Worm (Caenorhabditis elegans) whole organism, L4/young adult: ENCODE results near the gene srw-76.

ENCODE experiments used
- W03F9.2 ChIP-seq: fragments of 150-350 bp; optimal IDR thresholded peaks from 2 replicates; lab custom pipeline; 2014; ENCODE audit warnings: missing biosample characterization, missing genetic modification characterization
- dao-5 ChIP-seq: sonication (generic microtip); optimal IDR thresholded peaks from 2 replicates; lab custom pipeline; 2016; ENCODE audit warnings: missing genotype, missing genetic modification characterization, moderate library complexity, missing compliant biosample characterization
- him-1 ChIP-seq: sonication (generic microtip); optimal IDR thresholded peaks from 2 replicates; lab custom pipeline; 2016; ENCODE audit warnings: missing genotype, missing genetic modification reagents, missing genetic modification characterization, missing compliant biosample characterization

DNA sequence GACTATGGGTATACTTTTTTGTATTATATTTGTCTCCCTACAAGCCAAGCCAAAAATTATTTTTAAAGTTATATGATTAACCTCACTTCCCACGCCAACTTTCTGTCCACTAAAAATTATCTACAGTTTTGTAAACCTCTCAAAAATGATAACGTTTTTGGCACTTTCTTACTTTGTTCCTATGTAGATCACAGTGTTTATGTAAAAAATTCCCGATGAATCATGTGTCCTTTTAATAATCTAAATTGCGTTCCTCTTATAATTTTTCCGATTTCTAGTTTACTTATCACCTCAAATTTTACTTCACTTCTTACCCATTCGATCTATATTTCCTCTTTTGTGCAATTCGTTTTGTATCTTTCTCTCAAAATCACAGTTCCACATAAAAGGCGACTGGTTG, 33.8 kb downstream of the srw-76 start:
- no peak for TF ChIP-seq him-1 (tag; lab: Kevin White, UChicago)
- no peak for TF ChIP-seq W03F9.2 (tag; lab: Kevin White, UChicago)
- TF ChIP-seq dao-5 (tag; lab: Kevin White, UChicago), result no peak
